Worm (Caenorhabditis elegans): ENCODE measurements around the gene clec-219.

Gene clec-219

ce11 chrV:8307013-8307412 lies 11.2 kb upstream of the clec-219 start:
- no peak for TF ChIP-seq zip-8 (tag; optimal IDR thresholded peaks at IDR 0.05)

- TF ChIP-seq ztf-11 (tag; optimal IDR thresholded peaks at IDR 0.05), result no peak
- TF ChIP-seq nhr-28 (tag; optimal IDR thresholded peaks at IDR 0.05), result no peak
- TF ChIP-seq tbx-8 (GFP tag; optimal IDR thresholded peaks at IDR 0.05), result no peak
- TF ChIP-seq elt-3 (tag; optimal IDR thresholded peaks at IDR 0.05), result no peak
- TF ChIP-seq nhr-12 (tag; optimal IDR thresholded peaks at IDR 0.05), result no peak
Observed at ce11 chrV:8307681-8308080, 10.6 kb upstream of the clec-219 start, which contains the start of gene clec-218. TSS of gene clec-218 (plus strand) at chrV:8307942.

- TF ChIP-seq nhr-76 (tag; optimal IDR thresholded peaks at IDR 0.05), result no peak
- TF ChIP-seq lsy-2 (tag; optimal IDR thresholded peaks at IDR 0.05), result no peak
- TF ChIP-seq unc-62 (GFP tag; optimal IDR thresholded peaks at IDR 0.05), result no peak
- TF ChIP-seq ceh-83 (GFP tag; optimal IDR thresholded peaks at IDR 0.05), result no peak
- no peak for TF ChIP-seq nhr-237 (tag; optimal IDR thresholded peaks at IDR 0.05)
- TF ChIP-seq lin-32 (GFP tag; optimal IDR thresholded peaks at IDR 0.05), result no peak
- no peak for TF ChIP-seq mep-1 (tag; optimal IDR thresholded peaks at IDR 0.05)
- TF ChIP-seq elt-3 (tag; optimal IDR thresholded peaks at IDR 0.05), result no peak
Observed at ce11 chrV:8311210-8311609, 7.0 kb upstream of the clec-219 start, which contains the start of gene W02D7.12. TSS of gene W02D7.12 (plus strand) at chrV:8311510.

- no peak for TF ChIP-seq ceh-83 (GFP tag; optimal IDR thresholded peaks at IDR 0.05)
- no peak for TF ChIP-seq flh-1 (GFP tag; optimal IDR thresholded peaks at IDR 0.05)
- no peak for TF ChIP-seq lin-13 (tag; optimal IDR thresholded peaks at IDR 0.05)
- no peak for TF ChIP-seq nhr-76 (tag; optimal IDR thresholded peaks at IDR 0.05)
- no peak for TF ChIP-seq cnd-1 (tag; optimal IDR thresholded peaks at IDR 0.05)
- TF ChIP-seq drap-1 (GFP tag; optimal IDR thresholded peaks at IDR 0.05), result no peak
- TF ChIP-seq nhr-12 (tag; optimal IDR thresholded peaks at IDR 0.05), result no peak
- no peak for TF ChIP-seq unc-120 (tag; optimal IDR thresholded peaks at IDR 0.05; ENCODE audit: poor library complexity, severe bottlenecking)
- TF ChIP-seq zip-8 (tag; optimal IDR thresholded peaks at IDR 0.05), result no peak
- no peak for TF ChIP-seq ceh-43 (GFP tag; optimal IDR thresholded peaks at IDR 0.05)
- no peak for TF ChIP-seq mls-2 (tag; optimal IDR thresholded peaks at IDR 0.05)
- TF ChIP-seq pha-4 (tag; optimal IDR thresholded peaks at IDR 0.05), result no peak
- TF ChIP-seq ham-2 (GFP tag; optimal IDR thresholded peaks at IDR 0.05), result no peak
- no peak for TF ChIP-seq nhr-2 (tag; optimal IDR thresholded peaks at IDR 0.05)
- TF ChIP-seq bed-3 (GFP tag; optimal IDR thresholded peaks at IDR 0.05), result no peak
- no peak for TF ChIP-seq lsy-2 (tag; optimal IDR thresholded peaks at IDR 0.05)
- no peak for TF ChIP-seq snpc-4 (tag; optimal IDR thresholded peaks at IDR 0.05)
- TF ChIP-seq tbx-8 (GFP tag; optimal IDR thresholded peaks at IDR 0.05), result no peak
- no peak for TF ChIP-seq elt-1 (tag; optimal IDR thresholded peaks at IDR 0.05; ENCODE audit: borderline replicate concordance, insufficient read depth)
- no peak for TF ChIP-seq hlh-1 (tag; optimal IDR thresholded peaks at IDR 0.05)
Observed at ce11 chrV:8323545-8323944, 5.3 kb downstream of the clec-219 start.

ce11 chrV:8325906-8326305 lies 7.7 kb downstream of the clec-219 start:
- TF ChIP-seq tbx-8 (GFP tag; optimal IDR thresholded peaks at IDR 0.05) (no peak), unc-120 (tag; optimal IDR thresholded peaks at IDR 0.05; ENCODE audit: poor library complexity, severe bottlenecking) (no peak), pha-4 (tag; optimal IDR thresholded peaks at IDR 0.05) (no peak)

- TF ChIP-seq nhr-76 (tag; optimal IDR thresholded peaks at IDR 0.05) (no peak), lin-13 (tag; optimal IDR thresholded peaks at IDR 0.05) (no peak), elt-1 (tag; optimal IDR thresholded peaks at IDR 0.05; ENCODE audit: borderline replicate concordance, insufficient read depth) (no peak), unc-39 (tag; optimal IDR thresholded peaks at IDR 0.05) (no peak), lin-32 (GFP tag; optimal IDR thresholded peaks at IDR 0.05) (no peak), elt-3 (tag; optimal IDR thresholded peaks at IDR 0.05) (no peak), drap-1 (GFP tag; optimal IDR thresholded peaks at IDR 0.05) (no peak), unc-120 (tag; optimal IDR thresholded peaks at IDR 0.05; ENCODE audit: poor library complexity, severe bottlenecking) (no peak), lsy-2 (tag; optimal IDR thresholded peaks at IDR 0.05) (no peak), ceh-83 (GFP tag; optimal IDR thresholded peaks at IDR 0.05) (no peak), mab-5 (tag; optimal IDR thresholded peaks at IDR 0.05) (no peak), M03D4.4 (tag; optimal IDR thresholded peaks at IDR 0.05) (no peak), nhr-237 (tag; optimal IDR thresholded peaks at IDR 0.05) (no peak)
Observed at ce11 chrV:8327080-8327479, 8.8 kb downstream of the clec-219 start.

All from whole organism, mixed stage, embryonic.